Worm (Caenorhabditis elegans): ENCODE measurements around the gene C45G7.4.

C45G7.4 gene

DNA sequence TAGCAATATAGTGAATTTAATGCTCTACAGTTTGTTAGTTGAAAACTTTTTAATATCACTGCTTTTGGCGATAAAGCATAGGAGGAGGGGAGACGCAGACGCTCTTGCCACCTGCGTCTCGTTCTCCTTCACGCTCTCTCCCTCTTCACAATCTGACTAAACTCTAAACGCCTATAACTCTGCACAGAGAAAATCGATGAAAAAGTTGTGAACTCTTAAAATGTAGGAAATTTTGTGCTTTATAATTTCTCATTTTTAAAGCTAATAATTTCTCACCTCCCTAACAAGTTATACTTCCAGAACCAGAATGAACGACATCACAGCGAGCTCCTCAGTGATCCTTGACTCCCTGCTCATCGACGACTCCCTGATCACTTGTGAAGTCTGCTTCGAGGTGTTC is at the start of gene C45G7.4:
TSS of gene C45G7.4 (plus strand) at position 301 of the 400 bp plus-strand sequence.
- TF ChIP-seq nhr-237 (tag; optimal IDR thresholded peaks at IDR 0.05) = no peak

DNA sequence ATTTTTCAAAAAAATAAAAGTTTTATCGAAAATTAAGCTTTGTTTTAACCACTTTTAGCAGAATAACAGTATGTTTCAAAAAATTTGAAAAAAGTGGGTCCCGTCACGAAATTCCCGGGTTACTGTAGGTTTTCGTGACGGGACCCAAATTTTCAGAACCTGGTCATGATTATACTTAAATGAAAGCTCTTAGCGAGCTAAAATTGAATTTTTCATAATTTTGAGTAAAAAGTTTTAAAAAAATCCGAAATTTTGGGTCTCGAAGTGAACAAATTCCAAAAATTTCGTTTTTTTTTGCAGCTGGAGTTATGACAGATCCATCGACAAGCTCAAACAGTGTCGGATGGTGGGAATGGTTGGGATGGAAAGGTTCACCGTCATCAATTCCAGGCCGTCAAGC is 49.1 kb upstream of the C45G7.4 start, which contains the start of gene Y38F2AR.3:
TSS of gene Y38F2AR.3 (plus strand) at position 301 of the 400 bp plus-strand sequence.
- TF ChIP-seq elt-1 (tag; optimal IDR thresholded peaks at IDR 0.05) = no peak
- no peak for TF ChIP-seq ceh-82 (tag; optimal IDR thresholded peaks at IDR 0.05)
- no peak for TF ChIP-seq fkh-10 (GFP tag; optimal IDR thresholded peaks at IDR 0.05)
- no peak for TF ChIP-seq nhr-23 (tag; optimal IDR thresholded peaks at IDR 0.05)
- no peak for TF ChIP-seq unc-62 (GFP tag; optimal IDR thresholded peaks at IDR 0.05)
- no peak for TF ChIP-seq nhr-43 (tag; optimal IDR thresholded peaks at IDR 0.05; ENCODE audit: poor library complexity, severe bottlenecking)
- TF ChIP-seq egl-27 (tag; optimal IDR thresholded peaks at IDR 0.05) = no peak
- no peak for TF ChIP-seq nhr-25 (tag; optimal IDR thresholded peaks at IDR 0.05)
- TF ChIP-seq sea-2 (GFP tag; optimal IDR thresholded peaks at IDR 0.05) = no peak

DNA sequence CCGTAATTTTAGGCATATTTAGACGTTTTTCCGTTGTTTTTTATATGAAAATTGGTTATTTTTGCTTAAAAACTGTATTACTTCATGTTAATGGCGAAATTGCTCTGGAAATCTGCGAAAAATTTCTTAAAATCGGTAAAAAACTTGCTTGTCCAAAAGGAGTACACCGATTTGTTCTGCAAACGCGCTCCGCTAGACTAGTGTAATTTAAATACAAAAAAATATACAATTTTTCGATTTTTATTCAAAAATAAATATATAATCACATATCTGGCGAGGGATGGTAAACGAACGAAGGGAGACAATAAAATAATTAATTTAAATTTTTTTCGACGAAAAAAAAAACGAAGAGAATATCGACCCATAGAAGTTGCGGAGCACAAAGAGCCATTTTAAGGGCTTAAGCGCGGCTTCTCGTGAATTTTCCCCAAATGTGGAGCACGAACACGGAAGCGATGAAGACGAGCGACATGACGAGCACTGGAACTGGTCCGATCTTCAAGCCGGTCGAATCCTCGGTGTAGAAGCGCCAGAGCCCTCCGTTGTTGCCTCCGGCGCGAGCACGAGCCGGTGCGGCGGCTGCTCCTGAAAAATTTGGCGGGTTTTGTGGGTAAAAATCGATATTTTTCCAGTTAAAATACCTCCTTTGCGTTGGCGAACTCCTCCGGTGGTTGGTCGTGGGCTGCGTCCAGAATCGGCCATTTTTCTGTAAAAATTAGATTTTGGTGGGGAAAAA is 44.7 kb upstream of the C45G7.4 start, which contains the start of gene sec-61.B:
TSS of gene sec-61.B (minus strand) at position 706 of the 736 bp plus-strand sequence.
- TF ChIP-seq pqm-1 (tag; optimal IDR thresholded peaks at IDR 0.05) = no peak
- TF ChIP-seq nfya-1 (tag; optimal IDR thresholded peaks at IDR 0.05; ENCODE audit: insufficient read depth) = peak; percentile 14
- no peak for TF ChIP-seq snpc-4 (tag; optimal IDR thresholded peaks at IDR 0.05)
- TF ChIP-seq nhr-43 (tag; optimal IDR thresholded peaks at IDR 0.05; ENCODE audit: poor library complexity, severe bottlenecking) = no peak
- TF ChIP-seq nhr-28 (tag; optimal IDR thresholded peaks at IDR 0.05) = no peak
- no peak for TF ChIP-seq nhr-76 (tag; optimal IDR thresholded peaks at IDR 0.05)
- TF ChIP-seq fkh-10 (GFP tag; optimal IDR thresholded peaks at IDR 0.05) = no peak
- TF ChIP-seq skn-1 (tag; optimal IDR thresholded peaks at IDR 0.05) = no peak
- TF ChIP-seq lin-15B (tag; optimal IDR thresholded peaks at IDR 0.05) = peak; percentile 24
- peak; percentile 20 for TF ChIP-seq pha-4 (tag; optimal IDR thresholded peaks at IDR 0.05)

DNA sequence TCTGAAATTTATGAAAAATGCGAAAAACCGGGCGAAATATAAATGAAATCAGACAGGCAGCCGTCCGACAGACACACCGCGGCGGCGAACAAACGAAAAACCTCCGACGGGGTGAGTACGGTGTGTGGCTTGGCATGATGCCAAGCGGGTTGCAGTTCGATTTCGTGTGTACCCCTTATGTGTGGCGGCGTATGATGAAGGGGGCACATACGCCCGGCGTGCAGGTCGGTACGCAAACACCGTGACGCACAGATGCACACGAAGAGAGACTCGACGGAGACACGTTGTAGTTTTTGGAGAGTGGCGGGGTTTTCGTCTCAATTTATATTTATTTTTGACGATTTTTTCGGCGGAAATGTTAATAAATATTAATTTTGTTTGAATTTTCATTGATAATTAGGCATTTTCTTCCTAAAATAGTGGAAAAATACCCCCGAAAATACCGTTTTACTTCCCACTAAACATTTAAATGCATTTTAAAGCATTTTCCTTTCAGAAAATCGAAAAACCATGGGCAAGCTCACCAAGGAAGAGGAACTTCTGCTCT is 43.8 kb upstream of the C45G7.4 start, which contains the start of gene trap-3:
TSS of gene trap-3 (plus strand) at position 497 of the 547 bp plus-strand sequence.
- TF ChIP-seq daf-12 (tag; optimal IDR thresholded peaks at IDR 0.05) (no peak), ZK546.5 (tag; optimal IDR thresholded peaks at IDR 0.05) (peak; percentile 14), nhr-237 (tag; optimal IDR thresholded peaks at IDR 0.05) (no peak), mdl-1 (tag; optimal IDR thresholded peaks at IDR 0.05) (peak; percentile 8), aly-2 (tag; optimal IDR thresholded peaks at IDR 0.05) (no peak), ztf-4 (tag; optimal IDR thresholded peaks at IDR 0.05) (peak; percentile 92), jun-1 (tag; optimal IDR thresholded peaks at IDR 0.05) (peak; percentile 91), unc-39 (tag; optimal IDR thresholded peaks at IDR 0.05) (no peak), ceh-9 (tag; optimal IDR thresholded peaks at IDR 0.05) (no peak), nhr-76 (tag; optimal IDR thresholded peaks at IDR 0.05) (peak; percentile 50), ceh-16 (tag; optimal IDR thresholded peaks at IDR 0.05) (no peak), nhr-12 (tag; optimal IDR thresholded peaks at IDR 0.05) (no peak), egl-5 (tag; optimal IDR thresholded peaks at IDR 0.05) (peak; percentile 49), tbx-2 (tag; optimal IDR thresholded peaks at IDR 0.05) (peak; percentile 92), eor-1 (tag; optimal IDR thresholded peaks at IDR 0.05) (no peak), nhr-23 (tag; optimal IDR thresholded peaks at IDR 0.05) (peak; percentile 96), lin-39 (tag; optimal IDR thresholded peaks at IDR 0.05) (peak; percentile 97), nfya-1 (tag; optimal IDR thresholded peaks at IDR 0.05; ENCODE audit: insufficient read depth) (peak; percentile 99), ztf-11 (tag; optimal IDR thresholded peaks at IDR 0.05) (no peak), elt-2 (tag; optimal IDR thresholded peaks at IDR 0.05) (peak; percentile 88), sea-2 (GFP tag; optimal IDR thresholded peaks at IDR 0.05) (peak; percentile 84), egl-27 (tag; optimal IDR thresholded peaks at IDR 0.05) (no peak), nhr-25 (tag; optimal IDR thresholded peaks at IDR 0.05) (peak; percentile 99), unc-62 (GFP tag; optimal IDR thresholded peaks at IDR 0.05) (peak; percentile 68), pha-4 (tag; optimal IDR thresholded peaks at IDR 0.05) (peak; percentile 96), ceh-28 (tag; optimal IDR thresholded peaks at IDR 0.05) (peak; percentile 84), nhr-28 (tag; optimal IDR thresholded peaks at IDR 0.05) (no peak), fkh-10 (GFP tag; optimal IDR thresholded peaks at IDR 0.05) (peak; percentile 50), ceh-82 (tag; optimal IDR thresholded peaks at IDR 0.05) (peak; percentile 85), lsy-12 (tag; optimal IDR thresholded peaks at IDR 0.05) (peak; percentile 98), ama-1 (optimal IDR thresholded peaks at IDR 0.05) (peak; percentile 35), lin-15B (tag; optimal IDR thresholded peaks at IDR 0.05) (peak; percentile 95), elt-3 (tag; optimal IDR thresholded peaks at IDR 0.05) (peak in 1 of 3 experiments; percentile 65), nhr-77 (tag; optimal IDR thresholded peaks at IDR 0.05) (peak; percentile 29), R02D3.7 (tag; optimal IDR thresholded peaks at IDR 0.05) (peak; percentile 85), nhr-11 (tag; optimal IDR thresholded peaks at IDR 0.05) (peak; percentile 84), mml-1 (tag; optimal IDR thresholded peaks at IDR 0.05) (no peak), snpc-4 (tag; optimal IDR thresholded peaks at IDR 0.05) (peak; percentile 93), pqm-1 (tag; optimal IDR thresholded peaks at IDR 0.05) (peak; percentile 55), fkh-2 (tag; optimal IDR thresholded peaks at IDR 0.05) (no peak)
